Worm (Caenorhabditis elegans): ENCODE results near the gene C06H2.7.

ce11 chrV:11122466-11122865 is 22.1 kb downstream of the C06H2.7 start, which contains the start of gene mboa-2:
- TF ChIP-seq dao-5 (tag; optimal IDR thresholded peaks at IDR 0.05), result no peak
- TF ChIP-seq him-1 (tag; optimal IDR thresholded peaks at IDR 0.05), result no peak
- TF ChIP-seq W03F9.2 (tag; optimal IDR thresholded peaks at IDR 0.05), result peak; percentile 12

All from whole organism, L4/young adult.